Fruit fly (Drosophila melanogaster) whole organism, pupa: ENCODE data around the gene CG14196.
A peak's percentile ranks its signal among the peaks of the same experiment; 100 is the strongest.

Experiments used
- CG10348 ChIP-seq: fragments of 200-800 bp; sonication (Bioruptor generic); IDR thresholded peaks from 2 replicates; pipeline ENCODE4 v1.3.6; 2022; ENCODE audit warnings: missing biosample characterization, missing genetic modification characterization
- CG12605 ChIP-seq: fragments of 200-800 bp; sonication (Bioruptor generic); IDR thresholded peaks from 2 replicates; pipeline ENCODE4 v1.3.6; 2022; ENCODE audit warnings: missing biosample characterization, missing genetic modification characterization
- CG13204 ChIP-seq: fragments of 200-800 bp; sonication (Bioruptor generic); optimal IDR thresholded peaks from 2 replicates; lab custom pipeline; 2018; ENCODE audit warnings: missing biosample characterization, mild to moderate bottlenecking, missing genetic modification characterization, moderate library complexity
- CG14655 ChIP-seq: fragments of 200-800 bp; sonication (Bioruptor generic); optimal IDR thresholded peaks from 3 replicates; lab custom pipeline; 2017; ENCODE audit warnings: mild to moderate bottlenecking, missing biosample characterization, missing genetic modification reagents, missing genetic modification characterization
- CG15710 ChIP-seq: fragments of 200-800 bp; sonication (Bioruptor generic); optimal IDR thresholded peaks from 2 replicates; lab custom pipeline; 2018; ENCODE audit warnings: missing biosample characterization, mild to moderate bottlenecking, missing genetic modification characterization, moderate library complexity
- CG17806 ChIP-seq: fragments of 200-800 bp; sonication (Bioruptor generic); optimal IDR thresholded peaks from 2 replicates; lab custom pipeline; 2018; ENCODE audit warnings: missing biosample characterization, mild to moderate bottlenecking, missing genetic modification characterization, moderate library complexity
- CG32121 ChIP-seq: fragments of 200-800 bp; sonication (Bioruptor generic); IDR thresholded peaks from 2 replicates; pipeline ENCODE4 v1.3.6; 2022; ENCODE audit warnings: missing biosample characterization, missing genetic modification characterization
- CG34367 ChIP-seq: fragments of 200-800 bp; sonication (Bioruptor generic); optimal IDR thresholded peaks from 2 replicates; lab custom pipeline; 2018; ENCODE audit warnings: missing biosample characterization, mild to moderate bottlenecking, missing genetic modification characterization
- CG4496 ChIP-seq: fragments of 200-800 bp; sonication (Bioruptor generic); IDR thresholded peaks from 3 replicates; pipeline ENCODE4 v1.3.6; 2022; ENCODE audit warnings: missing biosample characterization, missing genetic modification characterization
- CG8159 ChIP-seq: fragments of 200-800 bp; sonication (Bioruptor generic); optimal IDR thresholded peaks from 3 replicates; lab custom pipeline; 2018; ENCODE audit warnings: missing biosample characterization, mild to moderate bottlenecking, missing genetic modification characterization, moderate library complexity
- CG8301 ChIP-seq: fragments of 200-800 bp; sonication (Bioruptor generic); optimal IDR thresholded peaks from 2 replicates; lab custom pipeline; 2018; ENCODE audit warnings: missing biosample characterization, mild to moderate bottlenecking, missing genetic modification characterization
- CG9948 ChIP-seq: fragments of 200-800 bp; sonication (Bioruptor generic); optimal IDR thresholded peaks from 2 replicates; lab custom pipeline; 2018; ENCODE audit warnings: missing biosample characterization, mild to moderate bottlenecking, missing genetic modification characterization, moderate library complexity
- D1 ChIP-seq: fragments of 200-800 bp; sonication (Bioruptor generic); optimal IDR thresholded peaks from 2 replicates; lab custom pipeline; 2018; ENCODE audit warnings: missing biosample characterization, mild to moderate bottlenecking, missing genetic modification characterization, moderate library complexity
- EcR ChIP-seq: fragments of 200-800 bp; sonication (Bioruptor generic); optimal IDR thresholded peaks from 3 replicates; lab custom pipeline; 2019; ENCODE audit warnings: missing biosample characterization, missing genetic modification characterization, mild to moderate bottlenecking, moderate library complexity, missing genetic modification reagents
- Ets98B ChIP-seq: fragments of 200-800 bp; sonication (Bioruptor generic); IDR thresholded peaks from 2 replicates; pipeline ENCODE4 v1.3.6; 2022; ENCODE audit warnings: missing biosample characterization, missing genetic modification characterization
- Pif1A ChIP-seq: fragments of 200-800 bp; sonication (Bioruptor generic); optimal IDR thresholded peaks from 3 replicates; lab custom pipeline; 2016; ENCODE audit warnings: missing biosample characterization, missing genetic modification characterization
- Pif1B ChIP-seq: fragments of 200-800 bp; sonication (Bioruptor generic); optimal IDR thresholded peaks from 3 replicates; lab custom pipeline; 2016; ENCODE audit warnings: missing biosample characterization, missing genetic modification characterization
- Snoo ChIP-seq: fragments of 200-800 bp; sonication (Bioruptor generic); optimal IDR thresholded peaks from 3 replicates; lab custom pipeline; 2017; ENCODE audit warnings: missing biosample characterization, mild to moderate bottlenecking, missing genetic modification characterization, inconsistent platforms
- fd96Ca ChIP-seq: fragments of 200-800 bp; sonication (Bioruptor generic); IDR thresholded peaks from 3 replicates; pipeline ENCODE4 v1.3.6; 2022; ENCODE audit warnings: missing biosample characterization, missing genetic modification characterization
- gl ChIP-seq: fragments of 200-800 bp; sonication (Bioruptor generic); optimal IDR thresholded peaks from 2 replicates; lab custom pipeline; 2018; ENCODE audit warnings: missing biosample characterization, mild to moderate bottlenecking, missing genetic modification characterization
- rn ChIP-seq: fragments of 200-800 bp; sonication (Bioruptor generic); IDR thresholded peaks from 2 replicates; pipeline ENCODE4 v1.3.6; 2022; ENCODE audit warnings: missing biosample characterization, missing genetic modification characterization

The CG14196 gene

dm6 chrX:19243379-19243834 lies 1.8 kb upstream of the CG14196 start, which contains the start of gene CG7889:
Gene CG7889, plus strand, starts transcription at chrX:19243631.
- TF ChIP-seq CG10348 (no peak), Snoo (no peak), fd96Ca (GFP tag; lab: Robert Waterston, UW) (no peak), CG9948 (tag; lab: Kevin White, UChicago) (no peak), CG8159 (tag; lab: Kevin White, UChicago) (peak; percentile 48), CG13204 (GFP tag; lab: Kevin White, UChicago) (no peak), CG17806 (tag; lab: Kevin White, UChicago) (no peak), rn (GFP tag; lab: Robert Waterston, UW) (no peak), CG14655 (no peak), CG4496 (no peak), CG34367 (tag; lab: Kevin White, UChicago) (no peak), CG8301 (tag; lab: Kevin White, UChicago) (peak; percentile 31), CG15710 (tag; lab: Kevin White, UChicago) (no peak), CG32121 (GFP tag; lab: Robert Waterston, UW) (no peak), gl (tag; lab: Kevin White, UChicago) (no peak), CG12605 (peak; percentile 17; the same call in 1 of the 2 replicates), Pif1A (GFP tag; lab: Kevin White, UChicago) (peak; percentile 31), Pif1B (no peak), D1 (tag; lab: Kevin White, UChicago) (peak; percentile 8), Ets98B (GFP tag; lab: Robert Waterston, UW) (no peak), EcR (no peak)
- TF ChIP-seq, all 21 proteins: peak for 5

dm6 chrX:19240230-19240839 lies 1.3 kb downstream of the CG14196 start:
- no peak for TF ChIP-seq Snoo
- no peak for TF ChIP-seq CG12605
- TF ChIP-seq CG13204 (GFP tag; lab: Kevin White, UChicago) = no peak
- no peak for TF ChIP-seq CG4496
- TF ChIP-seq Ets98B (GFP tag; lab: Robert Waterston, UW) = no peak
- TF ChIP-seq CG10348 = no peak
- TF ChIP-seq Pif1A (GFP tag; lab: Kevin White, UChicago) = no peak

DNA sequence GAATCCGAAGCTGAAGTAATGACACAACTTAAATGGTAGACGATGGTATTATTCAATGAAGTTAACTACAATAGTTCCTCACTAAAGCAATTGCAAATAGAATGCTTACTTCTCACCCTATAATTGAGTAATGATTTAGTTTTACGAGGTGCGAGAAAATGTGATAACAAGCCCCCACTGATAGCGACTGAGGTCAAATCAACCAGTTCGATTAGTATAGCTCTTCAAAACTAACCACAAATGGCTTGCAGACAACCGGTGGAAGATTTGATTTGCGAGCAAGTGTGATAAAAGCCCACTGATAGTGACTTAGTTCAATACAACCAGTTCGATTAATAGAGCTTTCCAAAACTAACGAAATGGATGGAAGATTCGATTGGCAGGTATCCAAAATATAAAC lies 2.3 kb downstream of the CG14196 start:
- TF ChIP-seq Pif1A (GFP tag; lab: Kevin White, UChicago) (no peak), CG14655 (no peak), CG15710 (tag; lab: Kevin White, UChicago) (no peak), CG34367 (tag; lab: Kevin White, UChicago) (no peak), D1 (tag; lab: Kevin White, UChicago) (no peak), CG8159 (tag; lab: Kevin White, UChicago) (no peak), EcR (no peak), CG9948 (tag; lab: Kevin White, UChicago) (no peak), CG32121 (GFP tag; lab: Robert Waterston, UW) (no peak), CG8301 (tag; lab: Kevin White, UChicago) (no peak), CG12605 (no peak), CG17806 (tag; lab: Kevin White, UChicago) (no peak), CG4496 (no peak), rn (GFP tag; lab: Robert Waterston, UW) (no peak), Snoo (no peak), gl (tag; lab: Kevin White, UChicago) (no peak), CG10348 (no peak), Pif1B (no peak), Ets98B (GFP tag; lab: Robert Waterston, UW) (no peak), fd96Ca (GFP tag; lab: Robert Waterston, UW) (no peak)

dm6 chrX:19238613-19239012 lies 3.0 kb downstream of the CG14196 start:
- TF ChIP-seq CG32121 (GFP tag; lab: Robert Waterston, UW) = no peak
- TF ChIP-seq CG10348 = no peak
- TF ChIP-seq CG12605 = no peak
- no peak for TF ChIP-seq CG15710 (tag; lab: Kevin White, UChicago)
- no peak for TF ChIP-seq CG34367 (tag; lab: Kevin White, UChicago)

dm6 chrX:19229855-19230433 lies 11.7 kb downstream of the CG14196 start:
- TF ChIP-seq CG14655 = peak; percentile 79
- TF ChIP-seq CG34367 (tag; lab: Kevin White, UChicago) = peak; percentile 20
- 0 out of 2 replicates have a peak, but pooled peaks have one; percentile 11 for TF ChIP-seq CG12605
- TF ChIP-seq rn (GFP tag; lab: Robert Waterston, UW) = no peak
- 0 out of 3 replicates have a peak, but pooled peaks have one; percentile 31 for TF ChIP-seq fd96Ca (GFP tag; lab: Robert Waterston, UW)
- TF ChIP-seq Pif1A (GFP tag; lab: Kevin White, UChicago) = peak; percentile 74
- TF ChIP-seq CG13204 (GFP tag; lab: Kevin White, UChicago) = no peak
- TF ChIP-seq Ets98B (GFP tag; lab: Robert Waterston, UW) = peak; percentile 42; the same call in 1 of the 2 replicates
- TF ChIP-seq CG8301 (tag; lab: Kevin White, UChicago) = peak; percentile 82
- no peak for TF ChIP-seq EcR
- peak; percentile 66 for TF ChIP-seq CG8159 (tag; lab: Kevin White, UChicago)
- no peak for TF ChIP-seq CG9948 (tag; lab: Kevin White, UChicago)
- TF ChIP-seq Pif1B = peak; percentile 54
- peak; percentile 51 for TF ChIP-seq CG17806 (tag; lab: Kevin White, UChicago)
- TF ChIP-seq D1 (tag; lab: Kevin White, UChicago) = peak; percentile 45
- peak; percentile 49 for TF ChIP-seq CG15710 (tag; lab: Kevin White, UChicago)

- TF ChIP-seq CG13204 (GFP tag; lab: Kevin White, UChicago) (peak; percentile 93), CG12605 (no peak), Pif1B (no peak), CG10348 (0 out of 2 replicates have a peak, but pooled peaks have one; percentile 28), EcR (peak; percentile 35), CG32121 (GFP tag; lab: Robert Waterston, UW) (0 out of 2 replicates have a peak, but pooled peaks have one; percentile 12), CG4496 (peak; percentile 74)
Observed at dm6 chrX:19225304-19225640, 16.4 kb downstream of the CG14196 start.
